Worm (Caenorhabditis elegans) whole organism, young adult: ENCODE data around the gene F40F12.9.
A peak's percentile ranks its signal among the peaks of the same experiment; 100 is the strongest.

Source experiments
- C06A6.2 ChIP-seq: fragments of 200-800 bp; sonication (Bioruptor generic); conservative IDR thresholded peaks from 2 replicates; pipeline ENCODE4 v1.3.6; 2022; ENCODE audit warnings: missing genetic modification characterization, missing compliant biosample characterization
- Y56A3A.18 ChIP-seq: fragments of 200-800 bp; sonication (Bioruptor generic); IDR thresholded peaks from 2 replicates; pipeline ENCODE4 v1.3.6; 2022; ENCODE audit warnings: missing genetic modification reagents, missing genetic modification characterization, missing compliant biosample characterization
- ama-1 ChIP-seq, 3 experiments: fragments of 150-350 bp in 1 of 3; sonication (generic microtip) in 2 of 3; optimal IDR thresholded peaks; 2 replicates each; lab custom pipeline; 2014 to 2018; ENCODE audit warnings: missing biosample characterization in 2 of 3, missing genetic modification characterization in 2 of 3, missing genetic modification reagents in 2 of 3
- cebp-1 ChIP-seq, 2 experiments: fragments of 200-800 bp in 1 of 2; sonication (Bioruptor generic) in 1 of 2; sonication (generic microtip) in 1 of 2; IDR thresholded peaks in 1 of 2; optimal IDR thresholded peaks in 1 of 2; 2 replicates each; pipeline versions ENCODE4 v1.3.6 to Lab custom; 2017 to 2022; ENCODE audit warnings: missing compliant biosample characterization in 2 of 2, missing genetic modification characterization in 2 of 2, mild to moderate bottlenecking in 1 of 2, missing genetic modification reagents in 1 of 2, moderate library complexity in 1 of 2
- ets-4 ChIP-seq: fragments of 200-800 bp; sonication (Bioruptor generic); optimal IDR thresholded peaks from 2 replicates; lab custom pipeline; 2018; ENCODE audit warnings: mild to moderate bottlenecking, missing genetic modification characterization, missing compliant biosample characterization
- him-1 ChIP-seq: sonication (generic microtip); optimal IDR thresholded peaks from 2 replicates; lab custom pipeline; 2016; ENCODE audit warnings: missing genotype, missing genetic modification reagents, missing genetic modification characterization, missing compliant biosample characterization
- nfya-2 ChIP-seq: fragments of 200-800 bp; sonication (Bioruptor generic); IDR thresholded peaks from 2 replicates; pipeline ENCODE4 v1.3.6; 2022; ENCODE audit warnings: missing genetic modification reagents, missing genetic modification characterization, missing compliant biosample characterization
- rcor-1 ChIP-seq: fragments of 200-800 bp; sonication (Bioruptor generic); IDR thresholded peaks from 2 replicates; pipeline ENCODE4 v1.3.6; 2022; ENCODE audit warnings: missing genetic modification reagents, missing genetic modification characterization, missing compliant biosample characterization
- sea-2 ChIP-seq: fragments of 200-800 bp; sonication (Bioruptor generic); IDR thresholded peaks from 2 replicates; pipeline ENCODE4 v1.3.6; 2022; ENCODE audit warnings: missing genetic modification characterization, missing compliant biosample characterization

DNA sequence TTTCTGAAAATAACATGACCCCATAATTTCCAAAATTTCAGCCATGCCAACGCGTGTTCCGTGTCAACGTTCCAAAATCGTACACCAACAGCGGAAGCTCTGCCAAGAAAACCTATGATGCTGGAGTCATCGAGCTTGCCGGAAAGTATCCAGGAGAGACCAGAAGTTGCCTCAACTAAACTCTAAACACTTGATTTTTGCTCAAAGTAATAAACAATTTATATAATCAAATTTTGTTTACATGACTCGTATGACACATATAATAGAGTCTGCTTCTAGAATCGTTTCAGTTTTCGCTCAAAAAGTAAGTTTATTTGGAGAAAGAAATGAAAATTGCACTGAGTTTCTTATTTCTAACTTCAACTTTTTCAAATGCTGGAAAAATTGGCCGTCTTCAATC lies 17.6 kb downstream of the F40F12.9 start, which contains the start of gene ttr-1:
- TF ChIP-seq him-1 (no peak), C06A6.2 (GFP tag; lab: Robert Waterston, UW) (no peak), ets-4 (no peak), rcor-1 (GFP tag; lab: Robert Waterston, UW) (no peak), ama-1 (optimal IDR thresholded peaks at IDR 0.05; lab: Kevin White, UChicago) (peak; percentile 48), ama-1 (GFP tag; optimal IDR thresholded peaks at IDR 0.05; lab: Kevin White, UChicago) (no peak), cebp-1 (GFP tag; IDR thresholded peaks at IDR 0.05; lab: Robert Waterston, UW) (no peak), cebp-1 (tag; optimal IDR thresholded peaks at IDR 0.05; lab: Kevin White, UChicago) (no peak), sea-2 (GFP tag; lab: Robert Waterston, UW) (no peak), Y56A3A.18 (GFP tag; lab: Robert Waterston, UW) (no peak), nfya-2 (GFP tag; lab: Robert Waterston, UW) (no peak)
